Fruit fly (Drosophila melanogaster): ENCODE measurements around the gene Tpt.
A peak's percentile ranks its signal among the peaks of the same experiment; 100 is the strongest.

Tpt gene

DNA sequence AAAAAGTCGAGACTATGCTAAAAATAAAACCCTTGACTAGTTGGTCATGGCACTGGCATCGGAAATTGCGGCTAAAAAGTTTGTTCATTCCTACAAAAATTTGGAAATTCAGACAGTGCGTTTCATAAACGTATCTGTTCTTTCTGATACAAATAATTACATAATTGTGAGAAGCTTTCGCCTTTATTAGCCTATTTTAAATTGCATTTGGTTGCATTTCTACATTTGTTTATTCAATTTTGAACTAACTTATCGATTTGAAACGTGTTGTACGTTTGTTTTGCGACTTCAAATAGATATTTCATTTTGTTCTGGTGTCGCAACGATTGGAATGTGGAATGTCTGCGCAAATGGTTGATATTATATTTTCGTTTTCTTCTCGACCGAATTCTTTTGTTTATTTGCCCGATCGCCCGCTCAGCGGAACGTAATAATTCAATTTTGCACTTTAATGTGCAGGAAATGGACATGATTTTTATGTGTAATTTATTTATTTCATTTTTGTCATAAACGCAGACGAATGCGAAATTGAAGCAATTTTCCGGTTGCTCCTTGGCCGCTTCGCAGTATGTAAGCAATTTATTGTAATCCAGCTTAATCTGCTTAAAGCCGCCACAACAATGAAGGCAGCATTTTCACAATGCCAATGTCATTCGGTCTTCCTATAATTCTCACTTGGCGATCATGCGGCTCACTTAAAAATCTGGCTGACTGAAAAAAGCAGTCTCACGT, 41.1 kb upstream of the Tpt start (continued):
- TF ChIP-seq CG14050 (GFP tag; IDR thresholded peaks at IDR 0.05) (peak; percentile 59; the same call in 2 of the 3 replicates), CG17385 (GFP tag; optimal IDR thresholded peaks at IDR 0.05) (peak; percentile 62), CG13296 (GFP tag; optimal IDR thresholded peaks at IDR 0.05) (peak; percentile 69), mirr (GFP tag; optimal IDR thresholded peaks at IDR 0.05) (peak; percentile 58), CG8281 (tag; optimal IDR thresholded peaks at IDR 0.05) (no peak), CG11695 (GFP tag; IDR thresholded peaks at IDR 0.05) (peak; percentile 79), CG8944 (GFP tag; optimal IDR thresholded peaks at IDR 0.05) (peak; percentile 25), Ets65A (GFP tag) (peak; percentile 68), MESR4 (GFP tag; optimal IDR thresholded peaks at IDR 0.05) (no peak), YL-1 (GFP tag; optimal IDR thresholded peaks at IDR 0.05) (no peak), zf30C (GFP tag; optimal IDR thresholded peaks at IDR 0.05) (no peak), CG17361 (GFP tag; IDR thresholded peaks at IDR 0.05) (peak; percentile 39; the same call in 1 of the 3 replicates), CG18476 (GFP tag; optimal IDR thresholded peaks at IDR 0.05) (peak; percentile 5), Xrp1 (GFP tag; IDR thresholded peaks at IDR 0.05) (peak; percentile 43; the same call in 1 of the 2 replicates), CG10565 (GFP tag; optimal IDR thresholded peaks at IDR 0.05) (no peak), nom (GFP tag; optimal IDR thresholded peaks at IDR 0.05) (no peak), Dek (tag; optimal IDR thresholded peaks at IDR 0.05) (peak; percentile 38), row (GFP tag; IDR thresholded peaks at IDR 0.05) (peak; percentile 61), Aef1 (GFP tag; IDR thresholded peaks at IDR 0.05) (no peak; the same call in 2 of the 3 replicates), vfl (GFP tag; optimal IDR thresholded peaks at IDR 0.05) (no peak), z (GFP tag; IDR thresholded peaks at IDR 0.05) (no peak), CG4617 (GFP tag; optimal IDR thresholded peaks at IDR 0.05; ENCODE audit: borderline replicate concordance) (peak; percentile 10), CG31388 (GFP tag; optimal IDR thresholded peaks at IDR 0.05) (no peak), CG31441 (GFP tag; IDR thresholded peaks at IDR 0.05) (peak; percentile 38; the same call in 1 of the 2 replicates), CG10366 (GFP tag; IDR thresholded peaks at IDR 0.05) (peak; percentile 50; the same call in 1 of the 2 replicates), CG32532 (GFP tag; IDR thresholded peaks at IDR 0.05) (peak; percentile 46; the same call in 1 of the 2 replicates), D19B (GFP tag; optimal IDR thresholded peaks at IDR 0.05) (peak; percentile 57), Hand (GFP tag; optimal IDR thresholded peaks at IDR 0.05) (peak; percentile 0), CG9817 (tag; optimal IDR thresholded peaks at IDR 0.05) (peak; percentile 60), fd96Cb (tag; optimal IDR thresholded peaks at IDR 0.05) (peak; percentile 26), Fer1 (GFP tag; optimal IDR thresholded peaks at IDR 0.05) (peak; percentile 66), CG6765 (GFP tag; optimal IDR thresholded peaks at IDR 0.05) (peak; percentile 6), Bteb2 (GFP tag; optimal IDR thresholded peaks at IDR 0.05) (peak; percentile 47), org-1 (GFP tag; optimal IDR thresholded peaks at IDR 0.05) (no peak), Hr39 (optimal IDR thresholded peaks at IDR 0.05) (no peak), tap (tag; optimal IDR thresholded peaks at IDR 0.05) (peak; percentile 51), bsh (GFP tag; optimal IDR thresholded peaks at IDR 0.05) (peak in 1 of 2 experiments; percentile 12), CG31365 (tag; optimal IDR thresholded peaks at IDR 0.05) (peak; percentile 30), hkb (optimal IDR thresholded peaks at IDR 0.05) (no peak), hkb (GFP tag; IDR thresholded peaks at IDR 0.05) (peak; percentile 66), CG2875 (GFP tag; optimal IDR thresholded peaks at IDR 0.05) (no peak)

DNA sequence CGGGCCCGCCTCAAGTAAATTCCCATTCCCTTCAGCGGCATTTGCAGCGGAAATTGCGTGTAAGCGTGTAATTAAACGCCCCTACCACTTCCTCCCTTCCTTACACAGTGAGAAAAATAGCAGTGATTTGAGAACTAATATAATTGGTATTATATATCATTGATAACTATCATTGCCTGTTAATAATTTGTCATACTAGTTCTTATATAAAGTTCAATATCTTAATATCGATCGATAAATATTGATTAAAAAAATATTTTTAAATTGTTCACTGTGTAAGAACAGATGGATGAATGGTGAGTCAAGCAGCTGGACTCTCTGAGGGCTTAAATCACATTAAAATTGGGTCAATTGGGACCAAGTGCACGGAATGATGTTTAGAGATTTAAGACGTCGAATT, 40.0 kb upstream of the Tpt start:
- TF ChIP-seq CTCF (GFP tag; optimal IDR thresholded peaks at IDR 0.05) (no peak), Doc2 (GFP tag; IDR thresholded peaks at IDR 0.05) (no peak), abd-A (tag; optimal IDR thresholded peaks at IDR 0.05) (no peak), Aef1 (GFP tag; IDR thresholded peaks at IDR 0.05) (no peak), jumu (GFP tag; optimal IDR thresholded peaks at IDR 0.05) (no peak), CG15479 (GFP tag; optimal IDR thresholded peaks at IDR 0.05) (no peak), CG4854 (GFP tag; optimal IDR thresholded peaks at IDR 0.05) (no peak), bab2 (GFP tag; optimal IDR thresholded peaks at IDR 0.05) (no peak), vfl (GFP tag; optimal IDR thresholded peaks at IDR 0.05) (no peak), D19B (GFP tag; optimal IDR thresholded peaks at IDR 0.05) (no peak), Sox100B (GFP tag; optimal IDR thresholded peaks at IDR 0.05) (peak; percentile 34), Ada2b (GFP tag; IDR thresholded peaks at IDR 0.05) (0 out of 2 replicates have a peak, but pooled peaks have one; percentile 28), tup (GFP tag; optimal IDR thresholded peaks at IDR 0.05) (no peak), CG2202 (tag; optimal IDR thresholded peaks at IDR 0.05) (no peak), CG31365 (tag; optimal IDR thresholded peaks at IDR 0.05) (no peak)

All from whole organism, embryonic.